Fruit fly (Drosophila melanogaster) whole organism, embryonic: ENCODE measurements around the gene CG17930.

Experiments
- Asciz ChIP-seq: fragments of 200-800 bp; sonication (Bioruptor generic); optimal IDR thresholded peaks from 2 replicates; lab custom pipeline; 2017; ENCODE audit warnings: missing biosample characterization, mild to moderate bottlenecking, missing genetic modification characterization, missing genetic modification reagents
- Atf-2 ChIP-seq: fragments of 200-800 bp; sonication (Bioruptor generic); optimal IDR thresholded peaks from 2 replicates; lab custom pipeline; 2016; ENCODE audit warnings: missing biosample characterization, missing genetic modification characterization
- Bdp1 ChIP-seq: fragments of 200-800 bp; sonication (Bioruptor generic); optimal IDR thresholded peaks from 3 replicates; lab custom pipeline; 2016; ENCODE audit warnings: missing biosample characterization, missing genetic modification characterization
- Bteb2 ChIP-seq: fragments of 200-800 bp; sonication (Bioruptor generic); optimal IDR thresholded peaks from 2 replicates; lab custom pipeline; 2016; ENCODE audit warnings: missing biosample characterization, missing genetic modification characterization
- CG1024 ChIP-seq: fragments of 200-800 bp; sonication (Bioruptor generic); IDR thresholded peaks from 2 replicates; pipeline ENCODE4 v1.3.6; 2022; ENCODE audit warnings: missing biosample characterization, missing genetic modification characterization
- CG10267 ChIP-seq: fragments of 200-800 bp; sonication (Bioruptor generic); optimal IDR thresholded peaks from 2 replicates; lab custom pipeline; 2018; ENCODE audit warnings: missing biosample characterization, mild to moderate bottlenecking, missing genetic modification characterization, moderate library complexity
- CG12104 ChIP-seq: fragments of 200-800 bp; sonication (Bioruptor generic); optimal IDR thresholded peaks from 3 replicates; lab custom pipeline; 2016; ENCODE audit warnings: missing biosample characterization, missing genetic modification characterization
- CG13624 ChIP-seq: fragments of 200-800 bp; sonication (Bioruptor generic); optimal IDR thresholded peaks from 2 replicates; lab custom pipeline; 2016; ENCODE audit warnings: missing biosample characterization, missing genetic modification characterization
- CG18011 ChIP-seq: fragments of 200-800 bp; sonication (Bioruptor generic); optimal IDR thresholded peaks from 2 replicates; lab custom pipeline; 2017; ENCODE audit warnings: missing biosample characterization, missing genetic modification characterization, mild to moderate bottlenecking, moderate library complexity, missing genotype
- CG18764 ChIP-seq: fragments of 200-800 bp; sonication (Bioruptor generic); optimal IDR thresholded peaks from 3 replicates; lab custom pipeline; 2016; ENCODE audit warnings: missing biosample characterization, missing genetic modification characterization
- CG32767 ChIP-seq: fragments of 200-800 bp; sonication (Bioruptor generic); IDR thresholded peaks from 2 replicates; pipeline ENCODE4 v1.3.6; 2022; ENCODE audit warnings: missing biosample characterization, missing genetic modification characterization
- CG33213 ChIP-seq: fragments of 200-800 bp; sonication (Bioruptor generic); optimal IDR thresholded peaks from 3 replicates; lab custom pipeline; 2016; ENCODE audit warnings: missing biosample characterization, missing genetic modification characterization
- CG3838 ChIP-seq: fragments of 200-800 bp; sonication (Bioruptor generic); optimal IDR thresholded peaks from 3 replicates; lab custom pipeline; 2016; ENCODE audit warnings: missing biosample characterization, missing genetic modification characterization
- CG6254 ChIP-seq: fragments of 200-800 bp; sonication (Bioruptor generic); optimal IDR thresholded peaks from 3 replicates; lab custom pipeline; 2017; ENCODE audit warnings: mild to moderate bottlenecking, missing biosample characterization, missing genetic modification reagents, missing genetic modification characterization
- CG7745 ChIP-seq: fragments of 200-800 bp; sonication (Bioruptor generic); optimal IDR thresholded peaks from 2 replicates; lab custom pipeline; 2018; ENCODE audit warnings: missing biosample characterization, mild to moderate bottlenecking, missing genetic modification characterization, moderate library complexity
- CG9437 ChIP-seq: fragments of 200-800 bp; sonication (Bioruptor generic); optimal IDR thresholded peaks from 2 replicates; lab custom pipeline; 2018; ENCODE audit warnings: missing biosample characterization, mild to moderate bottlenecking, missing genetic modification characterization
- CG9817 ChIP-seq: fragments of 200-800 bp; sonication (Bioruptor generic); optimal IDR thresholded peaks from 2 replicates; lab custom pipeline; 2018; ENCODE audit warnings: missing biosample characterization, mild to moderate bottlenecking, missing genetic modification characterization, moderate library complexity
- Dek ChIP-seq: fragments of 200-800 bp; sonication (Bioruptor generic); optimal IDR thresholded peaks from 3 replicates; lab custom pipeline; 2019; ENCODE audit warnings: missing biosample characterization, mild to moderate bottlenecking, missing genetic modification characterization, moderate library complexity
- E2f1 ChIP-seq: fragments of 200-800 bp; sonication (Bioruptor generic); IDR thresholded peaks from 2 replicates; pipeline ENCODE4 v1.3.6; 2022; ENCODE audit warnings: missing biosample characterization, missing genetic modification characterization
- Gug ChIP-seq: fragments of 200-800 bp; sonication (Bioruptor generic); IDR thresholded peaks from 4 replicates; pipeline ENCODE4 v1.3.6; 2022; ENCODE audit warnings: missing biosample characterization, missing genetic modification characterization
- H2.0 ChIP-seq: fragments of 200-800 bp; sonication (Bioruptor generic); IDR thresholded peaks from 2 replicates; pipeline ENCODE4 v1.3.6; 2022; ENCODE audit warnings: missing biosample characterization, missing genetic modification characterization
- Hr3 ChIP-seq: fragments of 200-800 bp; sonication (Bioruptor generic); optimal IDR thresholded peaks from 3 replicates; lab custom pipeline; 2016; ENCODE audit warnings: missing biosample characterization, missing genetic modification characterization
- Hr39 ChIP-seq: fragments of >200 bp; optimal IDR thresholded peaks from 2 replicates; lab custom pipeline; 2017
- MESR4 ChIP-seq: fragments of 200-800 bp; sonication (Bioruptor generic); optimal IDR thresholded peaks from 2 replicates; lab custom pipeline; 2018; ENCODE audit warnings: missing biosample characterization, mild to moderate bottlenecking, missing genetic modification characterization, moderate library complexity
- PHDP ChIP-seq: fragments of 200-800 bp; sonication (Bioruptor generic); optimal IDR thresholded peaks from 3 replicates; lab custom pipeline; 2018; ENCODE audit warnings: missing biosample characterization, mild to moderate bottlenecking, missing genetic modification characterization, moderate library complexity
- Rx ChIP-seq: fragments of 200-800 bp; sonication (Bioruptor generic); IDR thresholded peaks from 2 replicates; pipeline ENCODE4 v1.3.6; 2022; ENCODE audit warnings: missing biosample characterization, missing genetic modification characterization
- Side ChIP-seq: fragments of 200-800 bp; sonication (Bioruptor generic); optimal IDR thresholded peaks from 2 replicates; lab custom pipeline; 2016; ENCODE audit warnings: missing biosample characterization, missing genetic modification characterization
- Sin3A ChIP-seq: fragments of >200 bp; optimal IDR thresholded peaks from 2 replicates; lab custom pipeline; 2018
- Sry-δ ChIP-seq: fragments of 200-800 bp; sonication (Bioruptor generic); optimal IDR thresholded peaks from 2 replicates; lab custom pipeline; 2016; ENCODE audit warnings: missing biosample characterization, missing genetic modification characterization
- Taf1 ChIP-seq: fragments of 200-800 bp; sonication (Bioruptor generic); IDR thresholded peaks from 2 replicates; pipeline ENCODE4 v1.3.6; 2022; ENCODE audit warnings: missing biosample characterization, missing genetic modification characterization
- Tbp ChIP-seq: fragments of >200 bp; optimal IDR thresholded peaks from 2 replicates; lab custom pipeline; 2018; ENCODE audit warnings: missing biosample characterization, missing genetic modification characterization
- Xbp1 ChIP-seq: fragments of 200-800 bp; sonication (Bioruptor generic); optimal IDR thresholded peaks from 3 replicates; lab custom pipeline; 2016; ENCODE audit warnings: missing biosample characterization, mild to moderate bottlenecking, missing genetic modification characterization
- abd-A ChIP-seq: fragments of 200-800 bp; sonication (Bioruptor generic); optimal IDR thresholded peaks from 3 replicates; lab custom pipeline; 2019; ENCODE audit warnings: missing biosample characterization, mild to moderate bottlenecking, missing genetic modification characterization, moderate library complexity
- btn ChIP-seq: fragments of 200-800 bp; sonication (Bioruptor generic); optimal IDR thresholded peaks from 2 replicates; lab custom pipeline; 2016; ENCODE audit warnings: missing biosample characterization, missing genetic modification characterization
- chinmo ChIP-seq: fragments of 200-800 bp; sonication (Bioruptor generic); IDR thresholded peaks from 4 replicates; pipeline ENCODE4 v1.3.6; 2022; ENCODE audit warnings: missing biosample characterization, missing genetic modification characterization; ENCODE audit not compliant: partially characterized antibody
- cwo ChIP-seq: fragments of 200-800 bp; sonication (Bioruptor generic); optimal IDR thresholded peaks from 3 replicates; lab custom pipeline; 2017; ENCODE audit warnings: missing biosample characterization, missing genetic modification characterization, mild to moderate bottlenecking, moderate library complexity, missing genetic modification reagents
- dati ChIP-seq: fragments of 200-800 bp; sonication (Bioruptor generic); IDR thresholded peaks from 2 replicates; pipeline ENCODE4 v1.3.6; 2022; ENCODE audit warnings: missing biosample characterization, missing genetic modification characterization
- en ChIP-seq: fragments of 200-800 bp; sonication (Bioruptor generic); optimal IDR thresholded peaks from 2 replicates; lab custom pipeline; 2016; ENCODE audit warnings: missing biosample characterization, missing genetic modification characterization
- eyg ChIP-seq: fragments of 200-800 bp; sonication (Bioruptor generic); optimal IDR thresholded peaks from 3 replicates; lab custom pipeline; 2016; ENCODE audit warnings: missing biosample characterization, missing genetic modification characterization
- fd102C ChIP-seq: fragments of 200-800 bp; sonication (Bioruptor generic); optimal IDR thresholded peaks from 2 replicates; lab custom pipeline; 2018; ENCODE audit warnings: missing biosample characterization, mild to moderate bottlenecking, missing genetic modification characterization, moderate library complexity
- kni ChIP-seq: fragments of 200-800 bp; sonication (Bioruptor generic); optimal IDR thresholded peaks from 3 replicates; lab custom pipeline; 2017; ENCODE audit warnings: mild to moderate bottlenecking, missing biosample characterization, missing genetic modification reagents, missing genetic modification characterization
- odd ChIP-seq: fragments of 200-800 bp; sonication (Bioruptor generic); optimal IDR thresholded peaks from 2 replicates; lab custom pipeline; 2017; ENCODE audit warnings: missing biosample characterization, mild to moderate bottlenecking, missing genetic modification characterization
- ranshi ChIP-seq: fragments of 200-800 bp; sonication (Bioruptor generic); IDR thresholded peaks from 2 replicates; pipeline ENCODE4 v1.3.6; 2022; ENCODE audit warnings: missing biosample characterization, missing genetic modification characterization
- ro ChIP-seq: fragments of 200-800 bp; sonication (Bioruptor generic); IDR thresholded peaks from 2 replicates; pipeline ENCODE4 v1.3.6; 2022; ENCODE audit warnings: missing biosample characterization, missing genetic modification characterization
- sim ChIP-seq: fragments of 200-800 bp; sonication (Bioruptor generic); IDR thresholded peaks from 2 replicates; pipeline ENCODE4 v1.3.6; 2022; ENCODE audit warnings: missing biosample characterization, missing genetic modification characterization
- sima ChIP-seq: fragments of 200-800 bp; sonication (Bioruptor generic); optimal IDR thresholded peaks from 2 replicates; lab custom pipeline; 2016; ENCODE audit warnings: missing biosample characterization, missing genetic modification characterization
- slp2 ChIP-seq: fragments of 200-800 bp; sonication (Bioruptor generic); optimal IDR thresholded peaks from 2 replicates; lab custom pipeline; 2016; ENCODE audit warnings: missing biosample characterization, missing genetic modification characterization
- tio ChIP-seq: fragments of 200-800 bp; sonication (Bioruptor generic); optimal IDR thresholded peaks from 2 replicates; lab custom pipeline; 2017; ENCODE audit warnings: missing biosample characterization, missing genetic modification characterization, inconsistent platforms
- wdn ChIP-seq: fragments of 200-800 bp; sonication (Bioruptor generic); IDR thresholded peaks from 2 replicates; pipeline ENCODE4 v1.3.6; 2022; ENCODE audit warnings: missing biosample characterization, missing genetic modification characterization
- z ChIP-seq: fragments of 200-800 bp; sonication (Bioruptor generic); IDR thresholded peaks from 3 replicates; pipeline ENCODE4 v1.3.6; 2022; ENCODE audit warnings: missing biosample characterization, missing genetic modification characterization
- zen2 ChIP-seq: fragments of 200-800 bp; sonication (Bioruptor generic); IDR thresholded peaks from 3 replicates; pipeline ENCODE4 v1.3.6; 2022; ENCODE audit warnings: missing biosample characterization, missing genetic modification characterization; ENCODE audit not compliant: partially characterized antibody
- zf30C ChIP-seq: fragments of 200-800 bp; sonication (Bioruptor generic); optimal IDR thresholded peaks from 3 replicates; lab custom pipeline; 2018; ENCODE audit warnings: missing biosample characterization, mild to moderate bottlenecking, missing genetic modification characterization

The CG17930 gene

DNA sequence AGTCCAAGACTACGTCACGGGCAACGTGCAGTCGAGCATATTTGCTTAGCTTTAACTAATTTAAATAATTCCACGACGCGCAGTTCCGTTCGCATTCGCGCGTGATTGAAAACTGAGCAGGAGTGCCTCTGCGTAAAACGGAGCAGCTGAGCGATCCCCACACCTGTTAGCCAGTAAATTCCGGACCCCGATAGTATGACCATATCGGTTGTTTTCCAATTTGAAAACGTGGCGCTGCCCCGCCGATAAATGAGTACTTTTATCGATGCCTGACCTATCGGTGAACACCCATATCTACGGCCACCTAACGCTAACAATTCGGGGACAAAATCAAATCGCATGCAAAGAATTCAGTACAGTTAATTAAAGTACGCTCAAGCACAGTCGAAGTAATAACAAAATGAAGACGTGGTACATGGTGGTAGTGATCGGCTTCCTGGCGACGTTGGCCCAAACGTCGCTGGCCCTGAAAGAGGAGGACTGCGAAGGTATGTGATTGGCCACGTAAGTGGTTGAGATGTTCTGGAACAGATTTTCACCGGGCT lies 21.5 kb downstream of the CG17930 start, which contains the start of the genes CG14879 and Manf (continued):
- TF ChIP-seq CG10267 (peak; percentile 38), odd (GFP tag; lab: Kevin White, UChicago) (no peak), ranshi (GFP tag; lab: Robert Waterston, UW) (0 out of 2 replicates have a peak, but pooled peaks have one; percentile 4), ro (GFP tag; lab: Robert Waterston, UW) (no peak), cwo (GFP tag; lab: Kevin White, UChicago) (peak; percentile 31), fd102C (GFP tag; lab: Kevin White, UChicago) (no peak), Bteb2 (GFP tag; lab: Kevin White, UChicago) (no peak), zen2 (GFP tag; lab: Robert Waterston, UW) (0 out of 3 replicates have a peak, but pooled peaks have one; percentile 4), Xbp1 (peak; percentile 82), E2f1 (GFP tag; lab: Robert Waterston, UW) (no peak), slp2 (GFP tag; lab: Kevin White, UChicago) (no peak), Asciz (no peak), sima (GFP tag; lab: Kevin White, UChicago) (no peak), Sry-δ (peak; percentile 89), Hr39 (no peak), CG33213 (GFP tag; lab: Kevin White, UChicago) (no peak), sim (no peak), CG18764 (no peak), Dek (no peak), zf30C (no peak), CG6254 (no peak), Rx (no peak), CG12104 (GFP tag; lab: Kevin White, UChicago) (no peak), Hr3 (no peak), CG7745 (tag; lab: Kevin White, UChicago) (no peak), H2.0 (GFP tag; lab: Robert Waterston, UW) (no peak), btn (GFP tag; lab: Kevin White, UChicago) (no peak), eyg (GFP tag; lab: Kevin White, UChicago) (no peak), chinmo (GFP tag; lab: Robert Waterston, UW) (peak; percentile 67; the same call in 2 of the 4 replicates), z (GFP tag; lab: Robert Waterston, UW) (no peak), PHDP (tag; lab: Kevin White, UChicago) (no peak), CG32767 (no peak), Bdp1 (GFP tag; lab: Kevin White, UChicago) (no peak), Gug (no peak), Side (GFP tag; lab: Kevin White, UChicago) (no peak), CG9817 (tag; lab: Kevin White, UChicago) (no peak), MESR4 (GFP tag; lab: Kevin White, UChicago) (peak; percentile 85), Tbp (GFP tag; lab: Kevin White, UChicago) (no peak), CG3838 (GFP tag; lab: Kevin White, UChicago) (no peak), CG1024 (GFP tag; lab: Robert Waterston, UW) (no peak), abd-A (tag; lab: Kevin White, UChicago) (no peak), CG9437 (GFP tag; lab: Kevin White, UChicago) (peak; percentile 6), Sin3A (lab: Kevin White, UChicago) (peak; percentile 1), tio (GFP tag; lab: Kevin White, UChicago) (no peak), Atf-2 (no peak), Taf1 (no peak), CG13624 (GFP tag; lab: Kevin White, UChicago) (peak; percentile 27), dati (GFP tag; lab: Robert Waterston, UW) (no peak), kni (peak; percentile 21), CG18011 (GFP tag; lab: Kevin White, UChicago) (no peak), en (no peak), wdn (GFP tag; lab: Robert Waterston, UW) (no peak)
